Fruit fly (Drosophila melanogaster) whole organism, pupa: ENCODE measurements around the gene santa-maria.
A peak's percentile ranks its signal among the peaks of the same experiment; 100 is the strongest.

ENCODE experiments used
- CG12605 ChIP-seq: fragments of 200-800 bp; sonication (Bioruptor generic); IDR thresholded peaks from 2 replicates; pipeline ENCODE4 v1.3.6; 2022; ENCODE audit warnings: missing biosample characterization, missing genetic modification characterization
- CG13204 ChIP-seq: fragments of 200-800 bp; sonication (Bioruptor generic); optimal IDR thresholded peaks from 2 replicates; lab custom pipeline; 2018; ENCODE audit warnings: missing biosample characterization, mild to moderate bottlenecking, missing genetic modification characterization, moderate library complexity
- CG8301 ChIP-seq: fragments of 200-800 bp; sonication (Bioruptor generic); optimal IDR thresholded peaks from 2 replicates; lab custom pipeline; 2018; ENCODE audit warnings: missing biosample characterization, mild to moderate bottlenecking, missing genetic modification characterization
- CG9948 ChIP-seq: fragments of 200-800 bp; sonication (Bioruptor generic); optimal IDR thresholded peaks from 2 replicates; lab custom pipeline; 2018; ENCODE audit warnings: missing biosample characterization, mild to moderate bottlenecking, missing genetic modification characterization, moderate library complexity
- D1 ChIP-seq: fragments of 200-800 bp; sonication (Bioruptor generic); optimal IDR thresholded peaks from 2 replicates; lab custom pipeline; 2018; ENCODE audit warnings: missing biosample characterization, mild to moderate bottlenecking, missing genetic modification characterization, moderate library complexity
- Ets98B ChIP-seq: fragments of 200-800 bp; sonication (Bioruptor generic); IDR thresholded peaks from 2 replicates; pipeline ENCODE4 v1.3.6; 2022; ENCODE audit warnings: missing biosample characterization, missing genetic modification characterization
- Pif1A ChIP-seq: fragments of 200-800 bp; sonication (Bioruptor generic); optimal IDR thresholded peaks from 3 replicates; lab custom pipeline; 2016; ENCODE audit warnings: missing biosample characterization, missing genetic modification characterization
- Snoo ChIP-seq: fragments of 200-800 bp; sonication (Bioruptor generic); optimal IDR thresholded peaks from 3 replicates; lab custom pipeline; 2017; ENCODE audit warnings: missing biosample characterization, mild to moderate bottlenecking, missing genetic modification characterization, inconsistent platforms
- gl ChIP-seq: fragments of 200-800 bp; sonication (Bioruptor generic); optimal IDR thresholded peaks from 2 replicates; lab custom pipeline; 2018; ENCODE audit warnings: missing biosample characterization, mild to moderate bottlenecking, missing genetic modification characterization
- rn ChIP-seq: fragments of 200-800 bp; sonication (Bioruptor generic); IDR thresholded peaks from 2 replicates; pipeline ENCODE4 v1.3.6; 2022; ENCODE audit warnings: missing biosample characterization, missing genetic modification characterization

dm6 chr2L:7437325-7437707 is 13.7 kb downstream of the santa-maria start, which contains the start of gene CG5973:
- no peak for TF ChIP-seq rn
- TF ChIP-seq D1 (tag; lab: Kevin White, UChicago): no peak
- TF ChIP-seq CG9948: no peak
- no peak for TF ChIP-seq gl
- no peak for TF ChIP-seq CG8301 (tag; lab: Kevin White, UChicago)
- no peak for TF ChIP-seq Snoo (tag; lab: Kevin White, UChicago)
- no peak for TF ChIP-seq CG13204 (GFP tag; lab: Kevin White, UChicago)
- no peak for TF ChIP-seq Pif1A (GFP tag; lab: Kevin White, UChicago)
- TF ChIP-seq CG12605 (GFP tag; lab: Robert Waterston, UW): peak; percentile 34; the same call in 1 of the 2 replicates
- TF ChIP-seq Ets98B: peak; percentile 62; the same call in 1 of the 2 replicates
